Fruit fly (Drosophila melanogaster) whole organism, embryonic: ENCODE data around the gene CG43088.
A peak's percentile ranks its signal among the peaks of the same experiment; 100 is the strongest.

Experiments
- Aef1 ChIP-seq: fragments of 200-800 bp; sonication (Bioruptor generic); IDR thresholded peaks from 3 replicates; pipeline ENCODE4 v1.3.6; 2022; ENCODE audit warnings: missing biosample characterization, missing genetic modification characterization
- Atf-2 ChIP-seq: fragments of 200-800 bp; sonication (Bioruptor generic); optimal IDR thresholded peaks from 2 replicates; lab custom pipeline; 2016; ENCODE audit warnings: missing biosample characterization, missing genetic modification characterization
- B-H2 ChIP-seq: fragments of 200-800 bp; sonication (Bioruptor generic); optimal IDR thresholded peaks from 2 replicates; lab custom pipeline; 2018; ENCODE audit warnings: missing biosample characterization, mild to moderate bottlenecking, missing genetic modification characterization
- CG10366 ChIP-seq: fragments of 200-800 bp; sonication (Bioruptor generic); IDR thresholded peaks from 2 replicates; pipeline ENCODE4 v1.3.6; 2022; ENCODE audit warnings: missing biosample characterization, missing genetic modification characterization
- CG10979 ChIP-seq: fragments of 200-800 bp; sonication (Bioruptor generic); optimal IDR thresholded peaks from 2 replicates; lab custom pipeline; 2018; ENCODE audit warnings: missing biosample characterization, mild to moderate bottlenecking, missing genetic modification characterization, moderate library complexity
- CG11696 ChIP-seq: fragments of 200-800 bp; sonication (Bioruptor generic); IDR thresholded peaks from 2 replicates; pipeline ENCODE4 v1.3.6; 2022; ENCODE audit warnings: missing biosample characterization, missing genetic modification characterization
- CG12071 ChIP-seq: fragments of 200-800 bp; sonication (Bioruptor generic); optimal IDR thresholded peaks from 3 replicates; lab custom pipeline; 2018; ENCODE audit warnings: missing biosample characterization, mild to moderate bottlenecking, missing genetic modification characterization
- CG12299 ChIP-seq: fragments of 200-800 bp; sonication (Bioruptor generic); optimal IDR thresholded peaks from 2 replicates; lab custom pipeline; 2018; ENCODE audit warnings: missing biosample characterization, mild to moderate bottlenecking, missing genetic modification characterization
- CG14667 ChIP-seq: fragments of 200-800 bp; sonication (Bioruptor generic); IDR thresholded peaks from 2 replicates; pipeline ENCODE4 v1.3.6; 2022; ENCODE audit warnings: missing biosample characterization, missing genetic modification characterization
- CG15479 ChIP-seq: fragments of 200-800 bp; sonication (Bioruptor generic); optimal IDR thresholded peaks from 3 replicates; lab custom pipeline; 2019; ENCODE audit warnings: missing biosample characterization, mild to moderate bottlenecking, missing genetic modification characterization, moderate library complexity
- CG16863 ChIP-seq: fragments of 200-800 bp; sonication (Bioruptor generic); optimal IDR thresholded peaks from 3 replicates; lab custom pipeline; 2016; ENCODE audit warnings: missing biosample characterization, missing genetic modification characterization
- CG17802 ChIP-seq: fragments of 200-800 bp; sonication (Bioruptor generic); optimal IDR thresholded peaks from 2 replicates; lab custom pipeline; 2018; ENCODE audit warnings: missing biosample characterization, mild to moderate bottlenecking, missing genetic modification characterization, moderate library complexity
- CG1792 ChIP-seq: fragments of 200-800 bp; sonication (Bioruptor generic); optimal IDR thresholded peaks from 2 replicates; lab custom pipeline; 2016; ENCODE audit warnings: missing biosample characterization, missing genetic modification characterization
- CG1832 ChIP-seq: fragments of 200-800 bp; sonication (Bioruptor generic); optimal IDR thresholded peaks from 2 replicates; lab custom pipeline; 2017; ENCODE audit warnings: missing biosample characterization, mild to moderate bottlenecking, missing genetic modification characterization, inconsistent platforms
- CG2116 ChIP-seq: fragments of 200-800 bp; sonication (Bioruptor generic); optimal IDR thresholded peaks from 3 replicates; lab custom pipeline; 2018; ENCODE audit warnings: missing biosample characterization, mild to moderate bottlenecking, missing genetic modification characterization
- CG2678 ChIP-seq: fragments of 200-800 bp; sonication (Bioruptor generic); optimal IDR thresholded peaks from 3 replicates; lab custom pipeline; 2019; ENCODE audit warnings: missing biosample characterization, mild to moderate bottlenecking, missing genetic modification characterization, moderate library complexity
- CG30020 ChIP-seq: fragments of 200-800 bp; optimal IDR thresholded peaks from 2 replicates; lab custom pipeline; 2019; ENCODE audit warnings: missing biosample characterization, mild to moderate bottlenecking, missing genetic modification characterization, moderate library complexity
- CG3838 ChIP-seq: fragments of 200-800 bp; sonication (Bioruptor generic); optimal IDR thresholded peaks from 3 replicates; lab custom pipeline; 2016; ENCODE audit warnings: missing biosample characterization, missing genetic modification characterization
- CG3847 ChIP-seq: fragments of 200-800 bp; sonication (Bioruptor generic); IDR thresholded peaks from 2 replicates; pipeline ENCODE4 v1.3.6; 2022; ENCODE audit warnings: missing biosample characterization, missing genetic modification characterization
- CG5953 ChIP-seq: fragments of 200-800 bp; sonication (Bioruptor generic); IDR thresholded peaks from 2 replicates; pipeline ENCODE4 v1.3.6; 2022; ENCODE audit warnings: missing biosample characterization, missing genetic modification characterization
- CG6683 ChIP-seq: fragments of 200-800 bp; sonication (Bioruptor generic); optimal IDR thresholded peaks from 2 replicates; lab custom pipeline; 2017; ENCODE audit warnings: missing biosample characterization, mild to moderate bottlenecking, missing genetic modification characterization, missing genetic modification reagents
- CG7357 ChIP-seq: fragments of 200-800 bp; sonication (Bioruptor generic); IDR thresholded peaks from 3 replicates; pipeline ENCODE4 v1.3.6; 2022; ENCODE audit warnings: missing biosample characterization, missing genetic modification characterization
- CG8281 ChIP-seq: fragments of 200-800 bp; sonication (Bioruptor generic); optimal IDR thresholded peaks from 2 replicates; lab custom pipeline; 2018; ENCODE audit warnings: missing biosample characterization, mild to moderate bottlenecking, missing genetic modification characterization, moderate library complexity
- CG9932 ChIP-seq: fragments of 200-800 bp; sonication (Bioruptor generic); IDR thresholded peaks from 2 replicates; pipeline ENCODE4 v1.3.6; 2022; ENCODE audit warnings: missing biosample characterization, missing genetic modification characterization
- Deaf1 ChIP-seq: fragments of 200-800 bp; optimal IDR thresholded peaks from 3 replicates; lab custom pipeline; 2019; ENCODE audit warnings: missing biosample characterization, mild to moderate bottlenecking, missing genetic modification characterization, moderate library complexity
- Fer1 ChIP-seq: fragments of 200-800 bp; sonication (Bioruptor generic); optimal IDR thresholded peaks from 2 replicates; lab custom pipeline; 2017; ENCODE audit warnings: missing biosample characterization, mild to moderate bottlenecking, missing genetic modification characterization
- HLHmδ ChIP-seq: fragments of 200-800 bp; sonication (Bioruptor generic); optimal IDR thresholded peaks from 2 replicates; lab custom pipeline; 2018; ENCODE audit warnings: missing biosample characterization, mild to moderate bottlenecking, missing genetic modification characterization, moderate library complexity
- Max ChIP-seq: fragments of 200-800 bp; sonication (Bioruptor generic); optimal IDR thresholded peaks from 2 replicates; lab custom pipeline; 2016; ENCODE audit warnings: missing biosample characterization, mild to moderate bottlenecking, missing genetic modification characterization
- TFAM ChIP-seq: fragments of 200-800 bp; sonication (Bioruptor generic); optimal IDR thresholded peaks from 2 replicates; lab custom pipeline; 2017; ENCODE audit warnings: missing biosample characterization, missing genetic modification characterization, inconsistent platforms
- Tbp ChIP-seq: fragments of >200 bp; optimal IDR thresholded peaks from 2 replicates; lab custom pipeline; 2018; ENCODE audit warnings: missing biosample characterization, missing genetic modification characterization
- ac ChIP-seq: fragments of 200-800 bp; sonication (Bioruptor generic); optimal IDR thresholded peaks from 3 replicates; lab custom pipeline; 2017; ENCODE audit warnings: missing biosample characterization, mild to moderate bottlenecking, missing genetic modification characterization
- ash1 ChIP-seq: fragments of 200-800 bp; sonication (Bioruptor generic); optimal IDR thresholded peaks from 2 replicates; lab custom pipeline; 2018; ENCODE audit warnings: missing biosample characterization, mild to moderate bottlenecking, missing genetic modification characterization
- bigmax ChIP-seq: fragments of 200-800 bp; sonication (Bioruptor generic); optimal IDR thresholded peaks from 2 replicates; lab custom pipeline; 2018; ENCODE audit warnings: missing biosample characterization, mild to moderate bottlenecking, missing genetic modification characterization
- cas ChIP-seq: fragments of 200-800 bp; sonication (Bioruptor generic); IDR thresholded peaks from 2 replicates; pipeline ENCODE4 v1.3.6; 2022; ENCODE audit warnings: missing biosample characterization, missing genetic modification characterization
- chif ChIP-seq, 2 experiments: fragments of 200-800 bp; sonication (Bioruptor generic); optimal IDR thresholded peaks; 3 replicates each; lab custom pipeline; 2016; ENCODE audit warnings: missing biosample characterization in 2 of 2, missing genetic modification characterization in 2 of 2
- chinmo ChIP-seq: fragments of 200-800 bp; sonication (Bioruptor generic); IDR thresholded peaks from 4 replicates; pipeline ENCODE4 v1.3.6; 2022; ENCODE audit warnings: missing biosample characterization, missing genetic modification characterization; ENCODE audit not compliant: partially characterized antibody
- croc ChIP-seq: fragments of 200-800 bp; sonication (Bioruptor generic); conservative IDR thresholded peaks from 3 replicates; pipeline ENCODE4 v1.3.6; 2022; ENCODE audit warnings: missing biosample characterization, missing genetic modification characterization
- dan ChIP-seq: fragments of 200-800 bp; sonication (Bioruptor generic); IDR thresholded peaks from 2 replicates; pipeline ENCODE4 v1.3.6; 2022; ENCODE audit warnings: missing biosample characterization, missing genetic modification characterization
- dmrt99B ChIP-seq: fragments of 200-800 bp; sonication (Bioruptor generic); optimal IDR thresholded peaks from 2 replicates; lab custom pipeline; 2018; ENCODE audit warnings: missing biosample characterization, mild to moderate bottlenecking, missing genetic modification characterization, moderate library complexity
- her ChIP-seq: fragments of 200-800 bp; sonication (Bioruptor generic); optimal IDR thresholded peaks from 2 replicates; lab custom pipeline; 2016; ENCODE audit warnings: missing biosample characterization, missing genetic modification characterization
- hkb ChIP-seq, 2 experiments: fragments of 200-800 bp in 1 of 2; fragments of >200 bp in 1 of 2; sonication (Bioruptor generic) in 1 of 2; IDR thresholded peaks in 1 of 2; optimal IDR thresholded peaks in 1 of 2; 2 replicates each; pipeline versions ENCODE4 v1.3.6 to Lab custom; 2017 to 2022; ENCODE audit warnings: missing biosample characterization in 1 of 2, missing genetic modification characterization in 1 of 2
- kay ChIP-seq: fragments of 200-800 bp; sonication (Bioruptor generic); optimal IDR thresholded peaks from 2 replicates; lab custom pipeline; 2016; ENCODE audit warnings: missing biosample characterization, missing genetic modification characterization
- klu ChIP-seq: fragments of 200-800 bp; sonication (Bioruptor generic); IDR thresholded peaks from 2 replicates; pipeline ENCODE4 v1.3.6; 2022; ENCODE audit warnings: missing biosample characterization, missing genetic modification characterization
- mld ChIP-seq: fragments of 200-800 bp; sonication (Bioruptor generic); IDR thresholded peaks from 3 replicates; pipeline ENCODE4 v1.3.6; 2022; ENCODE audit warnings: missing biosample characterization, missing genetic modification characterization; ENCODE audit not compliant: partially characterized antibody
- pb ChIP-seq: fragments of 200-800 bp; sonication (Bioruptor generic); optimal IDR thresholded peaks from 3 replicates; lab custom pipeline; 2016; ENCODE audit warnings: missing biosample characterization, missing genetic modification characterization
- pfk ChIP-seq: fragments of 200-800 bp; sonication (Bioruptor generic); optimal IDR thresholded peaks from 2 replicates; lab custom pipeline; 2018; ENCODE audit warnings: missing biosample characterization, mild to moderate bottlenecking, missing genetic modification characterization, moderate library complexity
- pnt ChIP-seq: fragments of 200-800 bp; sonication (Bioruptor generic); optimal IDR thresholded peaks from 3 replicates; lab custom pipeline; 2016; ENCODE audit warnings: missing biosample characterization, missing genetic modification characterization
- sna ChIP-seq: fragments of 200-800 bp; sonication (Bioruptor generic); IDR thresholded peaks from 2 replicates; pipeline ENCODE4 v1.3.6; 2022; ENCODE audit warnings: missing biosample characterization, missing genetic modification characterization; ENCODE audit not compliant: partially characterized antibody
- tx ChIP-seq: fragments of 200-800 bp; sonication (Bioruptor generic); optimal IDR thresholded peaks from 2 replicates; lab custom pipeline; 2016; ENCODE audit warnings: missing biosample characterization, missing genetic modification characterization
- vfl ChIP-seq: fragments of 200-800 bp; sonication (Bioruptor generic); optimal IDR thresholded peaks from 2 replicates; lab custom pipeline; 2016; ENCODE audit warnings: missing biosample characterization, missing genetic modification characterization
- yki ChIP-seq: fragments of >200 bp; optimal IDR thresholded peaks from 3 replicates; lab custom pipeline; 2018

CG43088 gene

dm6 chrX:14717245-14717644 is 15.1 kb downstream of the CG43088 start (continued):
- TF ChIP-seq CG2678 (peak; percentile 86), chinmo (no peak), CG11696 (GFP tag; lab: Robert Waterston, UW) (peak; percentile 50), CG15479 (GFP tag; lab: Kevin White, UChicago) (no peak), CG3838 (GFP tag; lab: Kevin White, UChicago) (peak; percentile 58), Deaf1 (tag; lab: Kevin White, UChicago) (no peak), pb (GFP tag; lab: Kevin White, UChicago) (peak; percentile 76), pfk (GFP tag; lab: Kevin White, UChicago) (peak; percentile 26), Tbp (GFP tag; lab: Kevin White, UChicago) (no peak), klu (GFP tag; lab: Robert Waterston, UW) (peak; percentile 38; the same call in 1 of the 2 replicates), CG17802 (tag; lab: Kevin White, UChicago) (peak; percentile 58), dmrt99B (tag; lab: Kevin White, UChicago) (peak; percentile 85), yki (no peak), TFAM (GFP tag; lab: Kevin White, UChicago) (peak; percentile 24), kay (GFP tag; lab: Kevin White, UChicago) (peak; percentile 57), CG2116 (GFP tag; lab: Kevin White, UChicago) (peak; percentile 44), CG10366 (GFP tag; lab: Robert Waterston, UW) (peak; percentile 59), hkb (optimal IDR thresholded peaks at IDR 0.05; lab: Kevin White, UChicago) (no peak), hkb (GFP tag; IDR thresholded peaks at IDR 0.05; lab: Robert Waterston, UW) (peak; percentile 91), CG10979 (peak; percentile 27), CG5953 (peak; percentile 68), croc (GFP tag; lab: Robert Waterston, UW) (peak; percentile 47), ac (GFP tag; lab: Kevin White, UChicago) (peak; percentile 41), cas (GFP tag; lab: Robert Waterston, UW) (no peak), CG30020 (tag; lab: Kevin White, UChicago) (no peak), CG1832 (GFP tag; lab: Kevin White, UChicago) (no peak), CG16863 (GFP tag; lab: Kevin White, UChicago) (peak; percentile 73), her (GFP tag; lab: Kevin White, UChicago) (peak; percentile 68), dan (GFP tag; lab: Robert Waterston, UW) (no peak), tx (GFP tag; lab: Kevin White, UChicago) (peak; percentile 40), chif (GFP tag; optimal IDR thresholded peaks at IDR 0.05; lab: Kevin White, UChicago) (peak; percentile 45 to 85), pnt (GFP tag; lab: Kevin White, UChicago) (peak; percentile 65), Atf-2 (GFP tag; lab: Kevin White, UChicago) (peak; percentile 51), CG7357 (GFP tag; lab: Robert Waterston, UW) (no peak), B-H2 (GFP tag; lab: Kevin White, UChicago) (no peak), bigmax (GFP tag; lab: Kevin White, UChicago) (peak; percentile 37), CG3847 (GFP tag; lab: Robert Waterston, UW) (peak; percentile 61), Fer1 (GFP tag; lab: Kevin White, UChicago) (peak; percentile 88), Aef1 (peak; percentile 38; the same call in 2 of the 3 replicates), CG6683 (GFP tag; lab: Kevin White, UChicago) (peak; percentile 79), CG8281 (tag; lab: Kevin White, UChicago) (peak; percentile 96), mld (GFP tag; lab: Robert Waterston, UW) (no peak), Max (peak; percentile 42), CG12299 (peak; percentile 56), vfl (GFP tag; lab: Kevin White, UChicago) (no peak), CG1792 (GFP tag; lab: Kevin White, UChicago) (peak; percentile 89), sna (GFP tag; lab: Robert Waterston, UW) (no peak), HLHmδ (GFP tag; lab: Kevin White, UChicago) (peak; percentile 89), ash1 (peak; percentile 32), CG14667 (no peak), CG9932 (GFP tag; lab: Robert Waterston, UW) (peak; percentile 44; the same call in 1 of the 2 replicates), CG12071 (GFP tag; lab: Kevin White, UChicago) (peak; percentile 93)
